Worm (Caenorhabditis elegans) whole organism, L2 larva: Measurements from ENCODE around the gene srt-19.
"Not testable (repeated sequence)": the region's sequence is repeated elsewhere in the genome, so short reads cannot be mapped to it uniquely, and the experiment has no call there.

Experiments
- C34F6.9 ChIP-seq: fragments of 150-350 bp; optimal IDR thresholded peaks from 2 replicates; lab custom pipeline; 2014; ENCODE audit warnings: missing biosample characterization, missing genetic modification characterization
- F13H6.1 ChIP-seq: sonication (generic microtip); optimal IDR thresholded peaks from 2 replicates; lab custom pipeline; 2016; ENCODE audit warnings: missing genetic modification characterization, missing compliant biosample characterization
- R02D3.7 ChIP-seq: fragments of 150-350 bp; optimal IDR thresholded peaks from 2 replicates; lab custom pipeline; 2014; ENCODE audit warnings: missing biosample characterization, missing genetic modification characterization
- aly-2 ChIP-seq: fragments of 150-350 bp; optimal IDR thresholded peaks from 2 replicates; lab custom pipeline; 2014; ENCODE audit warnings: missing biosample characterization, missing genetic modification characterization
- ama-1 ChIP-seq: fragments of 150-350 bp; optimal IDR thresholded peaks from 2 replicates; lab custom pipeline; 2018; ENCODE audit warnings: inconsistent platforms
- ceh-82 ChIP-seq: fragments of 150-350 bp; optimal IDR thresholded peaks from 2 replicates; lab custom pipeline; 2014; ENCODE audit warnings: missing biosample characterization, missing genetic modification characterization
- crh-2 ChIP-seq: sonication (generic microtip); optimal IDR thresholded peaks from 2 replicates; lab custom pipeline; 2017; ENCODE audit warnings: missing biosample characterization, missing genetic modification characterization
- dmd-4 ChIP-seq: sonication (generic microtip); optimal IDR thresholded peaks from 2 replicates; lab custom pipeline; 2017; ENCODE audit warnings: missing biosample characterization, missing genetic modification characterization
- elt-1 ChIP-seq: fragments of 150-350 bp; optimal IDR thresholded peaks from 2 replicates; lab custom pipeline; 2014; ENCODE audit warnings: missing biosample characterization, missing genetic modification characterization
- fos-1 ChIP-seq: fragments of 150-350 bp; optimal IDR thresholded peaks from 2 replicates; lab custom pipeline; 2014; ENCODE audit warnings: missing biosample characterization, missing genetic modification characterization
- lin-11 ChIP-seq: fragments of 150-350 bp; sonication (generic microtip); optimal IDR thresholded peaks from 2 replicates; lab custom pipeline; 2014; ENCODE audit warnings: missing biosample characterization, missing genetic modification characterization, inconsistent platforms, mixed read lengths
- lin-39 ChIP-seq: fragments of 150-350 bp; optimal IDR thresholded peaks from 2 replicates; lab custom pipeline; 2014; ENCODE audit warnings: missing biosample characterization, missing genetic modification reagents, missing genetic modification characterization
- lsy-2 ChIP-seq, 2 experiments: fragments of 150-350 bp in 1 of 2; sonication (generic microtip) in 1 of 2; optimal IDR thresholded peaks; 2 replicates each; lab custom pipeline; 2014 to 2017; ENCODE audit warnings: missing biosample characterization in 2 of 2, missing genetic modification characterization in 2 of 2
- mab-5 ChIP-seq: fragments of 150-350 bp; optimal IDR thresholded peaks from 2 replicates; lab custom pipeline; 2014; ENCODE audit warnings: missing biosample characterization, missing genetic modification characterization
- mbf-1 ChIP-seq: sonication (generic microtip); optimal IDR thresholded peaks from 2 replicates; lab custom pipeline; 2017; ENCODE audit warnings: missing biosample characterization, missing genetic modification characterization
- mdl-1 ChIP-seq, 2 experiments: fragments of 150-350 bp in 1 of 2; sonication (generic microtip) in 1 of 2; optimal IDR thresholded peaks; 2 replicates each; lab custom pipeline; 2017; ENCODE audit warnings: missing biosample characterization in 2 of 2, missing genetic modification characterization in 2 of 2
- nhr-11 ChIP-seq: fragments of 150-350 bp; optimal IDR thresholded peaks from 2 replicates; lab custom pipeline; 2014; ENCODE audit warnings: missing biosample characterization, missing genetic modification characterization
- nhr-129 ChIP-seq: fragments of 150-350 bp; optimal IDR thresholded peaks from 2 replicates; lab custom pipeline; 2014; ENCODE audit warnings: missing biosample characterization, missing genetic modification characterization
- nhr-237 ChIP-seq: fragments of 150-350 bp; optimal IDR thresholded peaks from 2 replicates; lab custom pipeline; 2014; ENCODE audit warnings: missing biosample characterization, missing genetic modification characterization
- nhr-77 ChIP-seq: fragments of 150-350 bp; optimal IDR thresholded peaks from 2 replicates; lab custom pipeline; 2014; ENCODE audit warnings: missing biosample characterization, missing genetic modification characterization
- peb-1 ChIP-seq: fragments of 150-350 bp; optimal IDR thresholded peaks from 2 replicates; lab custom pipeline; 2014; ENCODE audit warnings: missing biosample characterization, missing genetic modification characterization
- skn-1 ChIP-seq: sonication (generic microtip); optimal IDR thresholded peaks from 2 replicates; lab custom pipeline; 2017; ENCODE audit warnings: missing biosample characterization, missing genetic modification characterization
- sma-9 ChIP-seq, 2 experiments: fragments of 150-350 bp in 1 of 2; sonication (generic microtip) in 1 of 2; optimal IDR thresholded peaks; 2 replicates each; lab custom pipeline; 2014 to 2016; ENCODE audit warnings: missing genetic modification characterization in 2 of 2, mild to moderate bottlenecking in 1 of 2, missing biosample characterization in 1 of 2, missing compliant biosample characterization in 1 of 2, missing genetic modification reagents in 1 of 2, moderate library complexity in 1 of 2
- snpc-4 ChIP-seq: fragments of 150-350 bp; optimal IDR thresholded peaks from 2 replicates; lab custom pipeline; 2014; ENCODE audit warnings: missing biosample characterization, missing genetic modification characterization
- unc-55 ChIP-seq: fragments of 150-350 bp; sonication (generic microtip); optimal IDR thresholded peaks from 3 replicates; lab custom pipeline; 2014; ENCODE audit warnings: missing biosample characterization, missing genetic modification reagents, missing genetic modification characterization
- unc-62 ChIP-seq: fragments of 150-350 bp; optimal IDR thresholded peaks from 2 replicates; lab custom pipeline; 2014; ENCODE audit warnings: missing biosample characterization, missing genetic modification reagents, missing genetic modification characterization
- zag-1 ChIP-seq: fragments of 150-350 bp; optimal IDR thresholded peaks from 2 replicates; lab custom pipeline; 2014; ENCODE audit warnings: missing biosample characterization, missing genetic modification characterization
- ztf-1 ChIP-seq: fragments of 200-800 bp; sonication (Bioruptor generic); conservative IDR thresholded peaks from 2 replicates; pipeline ENCODE4 v1.3.6; 2022; ENCODE audit warnings: missing genetic modification characterization, missing compliant biosample characterization
- ztf-4 ChIP-seq: fragments of 150-350 bp; optimal IDR thresholded peaks from 2 replicates; lab custom pipeline; 2014; ENCODE audit warnings: missing biosample characterization, missing genetic modification characterization

srt-19 gene

DNA sequence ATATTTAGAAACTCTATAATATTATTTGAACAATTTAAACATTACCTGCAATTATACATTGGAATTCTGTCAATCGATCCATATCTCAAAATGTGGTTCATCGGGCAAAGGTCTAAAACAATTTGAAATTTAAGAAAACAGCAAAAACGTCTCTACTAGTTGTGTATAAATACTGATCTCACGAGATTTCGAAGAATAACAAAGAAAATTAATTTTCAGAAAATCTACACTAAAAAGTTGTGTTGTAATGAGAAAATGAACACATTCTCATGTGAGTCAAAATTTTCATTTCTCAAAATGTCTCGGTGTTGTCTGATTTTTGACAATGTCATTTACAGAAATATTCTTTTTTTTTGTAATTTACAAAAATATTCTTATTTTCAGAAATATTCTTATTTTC lies 16.6 kb upstream of the srt-19 start, which contains the start of gene srt-36:
srt-36 (minus strand) TSS at position 101 of the 400 bp plus-strand sequence.
- TF ChIP-seq ama-1 (lab: Kevin White, UChicago); snpc-4 (tag; lab: Kevin White, UChicago); elt-1 (tag; lab: Kevin White, UChicago): not testable (repeated sequence)

ce11 chrV:4271258-4271657 lies 13.6 kb upstream of the srt-19 start, which contains the start of gene srt-38:
Gene srt-38 (minus strand): TSS chrV:4271358.
- TF ChIP-seq lsy-2 (tag; optimal IDR thresholded peaks at IDR 0.05; lab: Kevin White, UChicago); crh-2 (tag; lab: Kevin White, UChicago); mab-5 (tag; lab: Kevin White, UChicago): not testable (repeated sequence)

DNA sequence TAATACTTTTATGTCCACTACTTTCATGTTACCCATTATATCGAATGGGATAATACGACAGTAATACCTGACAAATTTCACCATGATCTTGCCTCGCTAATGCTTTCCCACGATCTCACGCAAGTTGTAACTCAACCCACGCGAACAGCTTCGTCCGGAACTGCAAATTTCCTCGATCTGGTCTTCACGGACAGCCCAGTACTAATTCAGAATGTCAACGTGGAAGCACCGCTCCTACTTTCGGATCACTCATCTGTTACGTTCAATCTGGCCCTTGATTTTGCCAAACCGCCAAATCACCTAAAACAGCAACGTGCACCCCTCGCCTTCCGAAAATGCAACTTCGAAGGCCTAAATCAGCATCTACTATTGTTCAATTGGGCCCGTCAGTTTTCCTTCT lies 11.5 kb upstream of the srt-19 start:
- TF ChIP-seq ceh-82 (tag; lab: Kevin White, UChicago), result no peak
- TF ChIP-seq, all 48 proteins: peak for 0

ce11 chrV:4278735-4279134 lies 6.1 kb upstream of the srt-19 start, which contains the start of gene srt-20:
Gene srt-20 (minus strand): TSS chrV:4278835.
- TF ChIP-seq fos-1 (tag; lab: Kevin White, UChicago); ceh-82 (tag; lab: Kevin White, UChicago); mbf-1: not testable (repeated sequence)

- not testable (repeated sequence) for TF ChIP-seq crh-2, mab-5, nhr-11 (tag; lab: Kevin White, UChicago)
- TF ChIP-seq, all 48 proteins: peak for 0; not testable (repeated sequence) for 48
Measured at ce11 chrV:4281699-4282098, 3.1 kb upstream of the srt-19 start, which contains the start of gene srt-37. Gene srt-37 (minus strand): TSS chrV:4281799.

- not testable (repeated sequence) for TF ChIP-seq unc-62 (GFP tag; lab: Kevin White, UChicago); nhr-237; F13H6.1 (tag; lab: Kevin White, UChicago)
Measured at ce11 chrV:4290093-4290492, 5.3 kb downstream of the srt-19 start, which contains the start of gene srh-193. Gene srh-193 (minus strand): TSS chrV:4290193.

- TF ChIP-seq skn-1; lin-39 (tag; lab: Kevin White, UChicago); nhr-77 (tag; lab: Kevin White, UChicago): not testable (repeated sequence)
Measured at ce11 chrV:4293425-4293824, 8.6 kb downstream of the srt-19 start, which contains the start of gene srh-194. Gene srh-194 (minus strand): TSS chrV:4293525.

- no peak for TF ChIP-seq unc-55
- no peak for TF ChIP-seq aly-2 (tag; lab: Kevin White, UChicago)
- TF ChIP-seq C34F6.9 (tag; lab: Kevin White, UChicago), result no peak
- TF ChIP-seq lin-11 (tag; lab: Kevin White, UChicago), result no peak
- TF ChIP-seq sma-9 (GFP tag; optimal IDR thresholded peaks at IDR 0.05; lab: Kevin White, UChicago), result no peak
- TF ChIP-seq sma-9 (tag; optimal IDR thresholded peaks at IDR 0.05; lab: Kevin White, UChicago), result no peak
- TF ChIP-seq mdl-1 (tag; optimal IDR thresholded peaks at IDR 0.05; lab: Kevin White, UChicago), result no peak
- no peak for TF ChIP-seq skn-1
- no peak for TF ChIP-seq mbf-1
- no peak for TF ChIP-seq ztf-4 (tag; lab: Kevin White, UChicago)
- TF ChIP-seq unc-62 (GFP tag; lab: Kevin White, UChicago), result no peak
- no peak for TF ChIP-seq lin-39 (tag; lab: Kevin White, UChicago)
Measured at ce11 chrV:4295920-4296319, 11.1 kb downstream of the srt-19 start, which contains the start of gene F47D2.11. Gene F47D2.11 (minus strand): TSS chrV:4296020.

DNA sequence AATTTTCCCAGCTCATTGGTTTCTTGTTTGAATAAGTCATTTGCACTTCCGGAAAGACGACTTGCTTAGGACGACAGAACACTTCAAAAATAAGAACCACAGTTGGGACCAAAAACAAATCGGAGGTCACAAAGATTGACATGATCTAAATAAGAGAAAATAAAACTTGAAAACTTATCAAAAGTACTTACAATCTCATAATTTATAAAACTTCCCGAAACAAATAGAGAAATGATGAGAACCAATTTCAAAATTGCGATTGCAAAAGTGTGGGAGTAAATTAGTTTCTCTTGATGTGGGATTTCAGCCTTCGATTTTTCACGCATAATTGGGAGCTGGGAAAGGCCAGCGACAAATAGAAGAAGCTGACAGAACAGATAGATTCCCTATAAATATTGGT lies 13.7 kb downstream of the srt-19 start, which contains the start of gene ZC132.11:
ZC132.11 (minus strand) TSS at position 101 of the 400 bp plus-strand sequence.
- TF ChIP-seq peb-1 (tag; lab: Kevin White, UChicago) (no peak), ztf-1 (GFP tag; lab: Robert Waterston, UW) (no peak), F13H6.1 (tag; lab: Kevin White, UChicago) (no peak), dmd-4 (tag; lab: Kevin White, UChicago) (no peak), mdl-1 (tag; optimal IDR thresholded peaks at IDR 0.05; lab: Kevin White, UChicago) (no peak), skn-1 (no peak), ztf-4 (tag; lab: Kevin White, UChicago) (no peak), lsy-2 (tag; optimal IDR thresholded peaks at IDR 0.05; lab: Kevin White, UChicago) (no peak), nhr-129 (tag; lab: Kevin White, UChicago) (no peak), unc-62 (GFP tag; lab: Kevin White, UChicago) (no peak), zag-1 (tag; lab: Kevin White, UChicago) (no peak), R02D3.7 (tag; lab: Kevin White, UChicago) (no peak)
